Fruit fly (Drosophila melanogaster) whole organism, wandering third instar larva: ENCODE measurements around the gene CG1695.

Experiments
- Myc ChIP-seq: fragments of >200 bp; optimal IDR thresholded peaks from 2 replicates; lab custom pipeline; 2017
- rgr ChIP-seq: fragments of 200-800 bp; sonication (Bioruptor generic); optimal IDR thresholded peaks from 3 replicates; lab custom pipeline; 2016; ENCODE audit warnings: missing biosample characterization, mild to moderate bottlenecking, missing genetic modification characterization

DNA sequence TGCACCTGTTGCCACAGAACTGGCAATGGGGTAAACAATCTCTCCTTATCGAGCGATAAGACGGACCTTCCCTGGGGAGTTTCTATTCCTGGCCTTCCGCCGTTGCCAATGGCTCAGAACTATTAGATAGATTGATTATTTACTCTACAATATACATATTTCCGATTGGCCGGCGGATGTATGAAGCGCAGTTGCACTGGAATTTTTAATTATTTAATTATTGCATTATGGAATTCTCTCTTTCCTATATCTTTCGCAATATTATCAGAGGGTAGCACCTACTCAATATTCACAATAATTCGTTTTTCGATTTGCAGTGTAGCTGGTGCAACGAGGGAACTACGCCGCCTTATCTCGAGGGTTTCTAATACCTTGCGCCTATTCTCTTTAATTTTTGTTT, 33.4 kb downstream of the CG1695 start, which contains the start of gene GstT3:
- TF ChIP-seq rgr (GFP tag; lab: Kevin White, UChicago) (no peak), Myc (lab: Kevin White, UChicago) (no peak)
